Worm (Caenorhabditis elegans) whole organism, L4/young adult: ENCODE results near the gene tag-280.

ENCODE experiments used
- W03F9.2 ChIP-seq: fragments of 150-350 bp; optimal IDR thresholded peaks from 2 replicates; lab custom pipeline; 2014; ENCODE audit warnings: missing biosample characterization, missing genetic modification characterization
- dao-5 ChIP-seq: sonication (generic microtip); optimal IDR thresholded peaks from 2 replicates; lab custom pipeline; 2016; ENCODE audit warnings: missing genotype, missing genetic modification characterization, moderate library complexity, missing compliant biosample characterization
- him-1 ChIP-seq: sonication (generic microtip); optimal IDR thresholded peaks from 2 replicates; lab custom pipeline; 2016; ENCODE audit warnings: missing genotype, missing genetic modification reagents, missing genetic modification characterization, missing compliant biosample characterization

DNA sequence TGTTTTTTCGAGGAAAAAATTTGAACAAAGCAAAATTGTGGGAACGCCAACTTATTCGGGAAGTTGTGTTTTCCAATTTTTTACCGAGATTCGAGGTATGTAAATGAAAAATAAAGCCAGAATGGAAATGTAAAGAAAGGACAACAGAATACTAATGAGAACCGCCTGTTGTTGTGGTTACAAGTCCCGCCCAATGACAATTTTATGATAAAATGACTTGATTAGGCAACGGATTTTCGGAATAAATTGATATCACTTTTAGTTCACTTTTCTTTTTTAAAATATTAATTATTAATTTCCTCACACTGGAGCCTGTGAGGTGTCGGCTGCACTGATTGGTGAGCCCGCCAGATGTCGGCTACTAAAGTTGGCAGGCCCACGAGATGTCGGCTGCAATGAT, 28.1 kb upstream of the tag-280 start, which contains the start of gene dct-12:
- no peak for TF ChIP-seq him-1 (tag; lab: Kevin White, UChicago)
- no peak for TF ChIP-seq W03F9.2 (tag; lab: Kevin White, UChicago)
- no peak for TF ChIP-seq dao-5 (tag; lab: Kevin White, UChicago)
